Fruit fly (Drosophila melanogaster): ENCODE measurements around the gene MED30.

Gene MED30

DNA sequence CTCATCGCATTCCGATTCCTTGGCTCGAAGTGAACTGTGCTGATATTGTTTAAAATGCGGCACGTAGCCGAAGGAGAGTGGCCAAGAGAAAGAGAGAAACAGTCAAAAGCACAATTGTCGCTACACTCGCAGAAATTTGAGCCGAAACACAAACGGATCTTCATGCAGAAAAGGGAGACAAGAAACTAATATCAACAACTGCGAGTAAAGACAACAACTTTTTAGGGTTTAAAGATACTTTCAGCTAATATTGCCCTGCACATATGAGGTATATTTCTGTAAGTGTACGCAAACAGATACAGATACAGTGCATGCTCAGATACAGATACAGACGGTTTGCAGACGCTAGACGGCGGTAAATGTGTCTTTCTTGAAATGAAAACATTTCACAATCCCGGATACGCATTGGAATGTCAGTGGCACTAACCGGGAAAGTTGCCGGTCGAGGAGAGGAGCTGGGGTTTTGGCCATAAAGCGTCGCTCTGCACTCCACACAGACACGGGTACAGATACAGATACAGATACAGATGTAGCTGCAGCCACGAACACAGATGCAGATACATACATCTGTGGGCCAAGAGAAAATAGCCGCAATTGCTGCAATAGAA, 9.7 kb downstream of the MED30 start (continued):
- TF ChIP-seq ATbp (GFP tag; optimal IDR thresholded peaks at IDR 0.05) (peak; percentile 93), CG18764 (GFP tag; optimal IDR thresholded peaks at IDR 0.05) (peak; percentile 89), CG8478 (optimal IDR thresholded peaks at IDR 0.05) (no peak), danr (GFP tag; IDR thresholded peaks at IDR 0.05) (peak; percentile 35; the same call in 1 of the 2 replicates), ind (GFP tag; optimal IDR thresholded peaks at IDR 0.05) (peak; percentile 91), gro (GFP tag; optimal IDR thresholded peaks at IDR 0.05) (peak; percentile 46), ro (GFP tag; IDR thresholded peaks at IDR 0.05) (peak; percentile 65), dm (GFP tag; optimal IDR thresholded peaks at IDR 0.05) (peak; percentile 68), CG3847 (GFP tag; IDR thresholded peaks at IDR 0.05) (peak; percentile 74), schlank (tag; optimal IDR thresholded peaks at IDR 0.05) (peak; percentile 11), NC2β (GFP tag; optimal IDR thresholded peaks at IDR 0.05) (peak; percentile 84), CG2199 (GFP tag; IDR thresholded peaks at IDR 0.05) (peak; percentile 85; the same call in 2 of the 3 replicates), lmd (GFP tag; IDR thresholded peaks at IDR 0.05) (peak; percentile 81), Oli (tag; optimal IDR thresholded peaks at IDR 0.05) (peak; percentile 90), ttk (GFP tag; IDR thresholded peaks at IDR 0.05) (peak; percentile 94), ssp (GFP tag; IDR thresholded peaks at IDR 0.05) (peak; percentile 75), exex (tag; optimal IDR thresholded peaks at IDR 0.05) (peak; percentile 14), CG5245 (GFP tag; optimal IDR thresholded peaks at IDR 0.05) (peak; percentile 89), wek (GFP tag; optimal IDR thresholded peaks at IDR 0.05) (peak; percentile 69), CG33213 (GFP tag; optimal IDR thresholded peaks at IDR 0.05) (peak; percentile 88), CG8290 (GFP tag; optimal IDR thresholded peaks at IDR 0.05) (peak; percentile 77), CG8290 (tag; optimal IDR thresholded peaks at IDR 0.05) (peak; percentile 43 to 91), Deaf1 (tag; optimal IDR thresholded peaks at IDR 0.05) (peak; percentile 52), vnd (GFP tag; IDR thresholded peaks at IDR 0.05; ENCODE audit: partially characterized antibody) (no peak), Bgb (GFP tag; IDR thresholded peaks at IDR 0.05; ENCODE audit: partially characterized antibody) (no peak), caup (GFP tag; optimal IDR thresholded peaks at IDR 0.05; ENCODE audit: severe bottlenecking) (peak; percentile 61), lov (optimal IDR thresholded peaks at IDR 0.05) (no peak), lov (GFP tag; IDR thresholded peaks at IDR 0.05) (peak; percentile 86; the same call in 2 of the 3 replicates), CG4707 (GFP tag; optimal IDR thresholded peaks at IDR 0.05) (peak; percentile 83), btn (GFP tag; optimal IDR thresholded peaks at IDR 0.05) (peak; percentile 88), jumu (GFP tag; optimal IDR thresholded peaks at IDR 0.05) (peak; percentile 88), psq (GFP tag; optimal IDR thresholded peaks at IDR 0.05) (peak; percentile 65), CG6791 (GFP tag; IDR thresholded peaks at IDR 0.05; ENCODE audit: partially characterized antibody) (no peak), MESR4 (GFP tag; optimal IDR thresholded peaks at IDR 0.05) (peak; percentile 42), CG2889 (GFP tag; IDR thresholded peaks at IDR 0.05) (peak; percentile 80), CG14050 (GFP tag; IDR thresholded peaks at IDR 0.05) (peak; percentile 83), Awh (GFP tag; IDR thresholded peaks at IDR 0.05) (peak; percentile 93), CG8359 (GFP tag; optimal IDR thresholded peaks at IDR 0.05; ENCODE audit: borderline replicate concordance) (peak; percentile 78), CG3407 (GFP tag; optimal IDR thresholded peaks at IDR 0.05) (peak; percentile 86), Hand (GFP tag; optimal IDR thresholded peaks at IDR 0.05) (peak; percentile 19), CG7839 (tag; optimal IDR thresholded peaks at IDR 0.05) (peak; percentile 86), CG17612 (GFP tag; IDR thresholded peaks at IDR 0.05) (peak; percentile 51; the same call in 1 of the 2 replicates), CG16813 (GFP tag; IDR thresholded peaks at IDR 0.05; ENCODE audit: partially characterized antibody) (no peak), Hr39 (optimal IDR thresholded peaks at IDR 0.05) (no peak), CG18262 (tag; optimal IDR thresholded peaks at IDR 0.05) (peak; percentile 87), row (GFP tag; IDR thresholded peaks at IDR 0.05) (peak; percentile 88), ERR (GFP tag; optimal IDR thresholded peaks at IDR 0.05) (peak; percentile 71), CG11504 (tag; optimal IDR thresholded peaks at IDR 0.05) (peak; percentile 92), HmgD (GFP tag; optimal IDR thresholded peaks at IDR 0.05) (peak; percentile 72), Oaz (GFP tag; IDR thresholded peaks at IDR 0.05) (peak; percentile 78), CG18619 (GFP tag; optimal IDR thresholded peaks at IDR 0.05) (peak; percentile 71)

Measured in whole organism, embryonic.